Fruit fly (Drosophila melanogaster): ENCODE data around the gene Unc-115a.

dm6 chr3R:9730784-9731183, 25.6 kb upstream of the Unc-115a start, which contains the start of gene FoxP:
- no peak for TF ChIP-seq CG5204 (GFP tag; optimal IDR thresholded peaks at IDR 0.05)
- no peak for TF ChIP-seq cic (GFP tag; optimal IDR thresholded peaks at IDR 0.05)
- TF ChIP-seq CG12768 (GFP tag; optimal IDR thresholded peaks at IDR 0.05), result no peak
- no peak for TF ChIP-seq ovo (GFP tag; optimal IDR thresholded peaks at IDR 0.05)
- no peak for TF ChIP-seq CG7045 (GFP tag; optimal IDR thresholded peaks at IDR 0.05)
- TF ChIP-seq Clk (GFP tag; optimal IDR thresholded peaks at IDR 0.05), result no peak
- TF ChIP-seq Crg-1 (GFP tag; optimal IDR thresholded peaks at IDR 0.05), result no peak

All from whole organism, adult.